Worm (Caenorhabditis elegans) whole organism, midembryonic: Measurements from ENCODE around the gene C44B7.7.

Experiments
- T22C8.4 ChIP-seq: fragments of 200-800 bp; sonication (Bioruptor generic); IDR thresholded peaks from 2 replicates; pipeline ENCODE4 v1.3.6; 2022; ENCODE audit warnings: missing genetic modification characterization, missing compliant biosample characterization
- cog-1 ChIP-seq: sonication (generic microtip); optimal IDR thresholded peaks from 2 replicates; lab custom pipeline; 2016; ENCODE audit warnings: missing genetic modification characterization, missing compliant biosample characterization
- flt-1 ChIP-seq: fragments of 200-800 bp; sonication (Bioruptor generic); IDR thresholded peaks from 2 replicates; pipeline ENCODE4 v1.3.6; 2022; ENCODE audit warnings: missing genetic modification characterization, missing compliant biosample characterization
- klf-2 ChIP-seq: fragments of 200-800 bp; sonication (Bioruptor generic); conservative IDR thresholded peaks from 2 replicates; pipeline ENCODE4 v1.3.6; 2022; ENCODE audit warnings: missing genetic modification reagents, missing genetic modification characterization, missing compliant biosample characterization
- med-1 ChIP-seq: sonication (generic microtip); optimal IDR thresholded peaks from 2 replicates; lab custom pipeline; 2017; ENCODE audit warnings: missing genetic modification characterization, mild to moderate bottlenecking, missing compliant biosample characterization, antibody characterized with exemption, missing genetic modification reagents; ENCODE audit not compliant: insufficient read depth
- ref-1 ChIP-seq: fragments of 200-800 bp; sonication (Bioruptor generic); conservative IDR thresholded peaks from 2 replicates; pipeline ENCODE4 v1.3.6; 2022; ENCODE audit warnings: missing genetic modification reagents, missing genetic modification characterization, missing compliant biosample characterization
- tab-1 ChIP-seq: fragments of 200-800 bp; sonication (Bioruptor generic); IDR thresholded peaks from 2 replicates; pipeline ENCODE4 v1.3.6; 2022; ENCODE audit warnings: missing genetic modification characterization, missing compliant biosample characterization
- ztf-23 ChIP-seq: fragments of 200-800 bp; sonication (Bioruptor generic); IDR thresholded peaks from 2 replicates; pipeline ENCODE4 v1.3.6; 2022; ENCODE audit warnings: missing genetic modification reagents, missing genetic modification characterization, missing compliant biosample characterization
- ztf-29 ChIP-seq: fragments of 200-800 bp; sonication (Bioruptor generic); IDR thresholded peaks from 2 replicates; pipeline ENCODE4 v1.3.6; 2022; ENCODE audit warnings: missing genetic modification reagents, missing genetic modification characterization, missing compliant biosample characterization

ce11 chrII:6876957-6877356 is 3.0 kb downstream of the C44B7.7 start, which contains the start of gene slc-36.5:
- TF ChIP-seq cog-1 (tag; lab: Kevin White, UChicago) = no peak
- TF ChIP-seq flt-1 (GFP tag; lab: Robert Waterston, UW) = no peak
- TF ChIP-seq T22C8.4 (GFP tag; lab: Robert Waterston, UW) = no peak
- TF ChIP-seq ztf-23 (GFP tag; lab: Robert Waterston, UW) = no peak
- TF ChIP-seq klf-2 (GFP tag; lab: Robert Waterston, UW) = no peak
- no peak for TF ChIP-seq ref-1 (GFP tag; lab: Robert Waterston, UW)
- TF ChIP-seq med-1 = no peak
- no peak for TF ChIP-seq tab-1
- no peak for TF ChIP-seq ztf-29 (GFP tag; lab: Robert Waterston, UW)
